Worm (Caenorhabditis elegans) whole organism, L1 larva: ENCODE measurements around the gene srw-135.

Source experiments
- C04F5.9 ChIP-seq: sonication (generic microtip); optimal IDR thresholded peaks from 2 replicates; lab custom pipeline; 2016; ENCODE audit warnings: missing genetic modification characterization, missing compliant biosample characterization
- C16A3.4 ChIP-seq: fragments of 150-350 bp; optimal IDR thresholded peaks from 2 replicates; lab custom pipeline; 2014; ENCODE audit warnings: missing biosample characterization, missing genetic modification characterization
- F16B12.6 ChIP-seq: fragments of 150-350 bp; optimal IDR thresholded peaks from 2 replicates; lab custom pipeline; 2014; ENCODE audit warnings: missing biosample characterization, missing genetic modification characterization
- aha-1 ChIP-seq: fragments of 150-350 bp; optimal IDR thresholded peaks from 2 replicates; lab custom pipeline; 2014; ENCODE audit warnings: missing biosample characterization, missing genetic modification characterization
- aly-2 ChIP-seq: fragments of 150-350 bp; optimal IDR thresholded peaks from 2 replicates; lab custom pipeline; 2014; ENCODE audit warnings: missing biosample characterization, missing genetic modification characterization
- blmp-1 ChIP-seq: fragments of 150-350 bp; optimal IDR thresholded peaks from 2 replicates; lab custom pipeline; 2014; ENCODE audit warnings: missing biosample characterization, missing genetic modification characterization
- ceh-63 ChIP-seq: fragments of 200-800 bp; sonication (Bioruptor generic); optimal IDR thresholded peaks from 2 replicates; lab custom pipeline; 2018; ENCODE audit warnings: mild to moderate bottlenecking, missing genetic modification characterization, missing compliant biosample characterization
- ceh-82 ChIP-seq, 3 experiments: fragments of 150-350 bp in 1 of 3; sonication (generic microtip) in 2 of 3; optimal IDR thresholded peaks; 2 replicates each; lab custom pipeline; 2014 to 2017; ENCODE audit warnings: missing biosample characterization in 3 of 3, missing genetic modification characterization in 3 of 3
- ceh-88 ChIP-seq: fragments of 200-800 bp; sonication (Bioruptor generic); IDR thresholded peaks from 2 replicates; pipeline ENCODE4 v1.3.6; 2022; ENCODE audit warnings: missing genetic modification characterization, missing compliant biosample characterization
- ceh-90 ChIP-seq: sonication (generic microtip); optimal IDR thresholded peaks from 2 replicates; lab custom pipeline; 2016; ENCODE audit warnings: missing genetic modification characterization, missing compliant biosample characterization
- ces-1 ChIP-seq: fragments of 150-350 bp; optimal IDR thresholded peaks from 2 replicates; lab custom pipeline; 2014; ENCODE audit warnings: missing biosample characterization, missing genetic modification reagents, missing genetic modification characterization
- dpl-1 ChIP-seq, 3 experiments: fragments of 150-350 bp in 2 of 3; sonication (generic microtip) in 1 of 3; optimal IDR thresholded peaks; 2 replicates each; lab custom pipeline; 2014 to 2017; ENCODE audit warnings: missing biosample characterization in 3 of 3, missing genetic modification characterization in 3 of 3, missing genetic modification reagents in 3 of 3
- egl-27 ChIP-seq, 2 experiments: fragments of 150-350 bp in 1 of 2; sonication (generic microtip); optimal IDR thresholded peaks; 3 replicates each; lab custom pipeline; 2017 to 2018; ENCODE audit warnings: missing biosample characterization in 2 of 2, missing genetic modification characterization in 2 of 2, missing genetic modification reagents in 2 of 2
- elt-3 ChIP-seq, 6 experiments: fragments of 150-350 bp in 1 of 6; sonication (generic microtip); optimal IDR thresholded peaks; 2 replicates each; lab custom pipeline; 2017 to 2018; ENCODE audit warnings: missing biosample characterization in 6 of 6, missing genetic modification characterization in 6 of 6, inconsistent platforms in 1 of 6
- fkh-4 ChIP-seq: sonication (generic microtip); optimal IDR thresholded peaks from 2 replicates; lab custom pipeline; 2016; ENCODE audit warnings: missing compliant biosample characterization, missing genetic modification characterization, borderline replicate concordance
- fkh-8 ChIP-seq: sonication (generic microtip); optimal IDR thresholded peaks from 2 replicates; lab custom pipeline; 2016; ENCODE audit warnings: mild to moderate bottlenecking, missing genetic modification characterization, missing compliant biosample characterization
- fos-1 ChIP-seq: fragments of 150-350 bp; optimal IDR thresholded peaks from 2 replicates; lab custom pipeline; 2014; ENCODE audit warnings: missing biosample characterization, missing genetic modification characterization
- grh-1 ChIP-seq: fragments of 200-800 bp; sonication (Bioruptor generic); IDR thresholded peaks from 2 replicates; pipeline ENCODE4 v1.3.6; 2022; ENCODE audit warnings: missing genetic modification reagents, missing genetic modification characterization, missing compliant biosample characterization
- hlh-4 ChIP-seq: sonication (generic microtip); optimal IDR thresholded peaks from 2 replicates; lab custom pipeline; 2016; ENCODE audit warnings: mild to moderate bottlenecking, missing genetic modification characterization, missing compliant biosample characterization
- irx-1 ChIP-seq: sonication (generic microtip); optimal IDR thresholded peaks from 2 replicates; lab custom pipeline; 2016; ENCODE audit warnings: missing genetic modification characterization, missing compliant biosample characterization
- isw-1 ChIP-seq: fragments of 200-800 bp; sonication (Bioruptor generic); IDR thresholded peaks from 2 replicates; pipeline ENCODE4 v1.3.6; 2022; ENCODE audit warnings: missing genetic modification characterization, missing compliant biosample characterization
- lin-14 ChIP-seq: fragments of 200-800 bp; sonication (Bioruptor generic); optimal IDR thresholded peaks from 2 replicates; lab custom pipeline; 2018; ENCODE audit warnings: mild to moderate bottlenecking, missing genetic modification characterization, moderate library complexity, missing compliant biosample characterization
- lin-15B ChIP-seq: fragments of 150-350 bp; sonication (generic microtip); optimal IDR thresholded peaks from 3 replicates; lab custom pipeline; 2014; ENCODE audit warnings: missing biosample characterization, missing genetic modification characterization
- lin-35 ChIP-seq, 2 experiments: fragments of 150-350 bp; optimal IDR thresholded peaks; 2 replicates each; lab custom pipeline; 2014; ENCODE audit warnings: missing biosample characterization in 2 of 2, missing genetic modification characterization in 2 of 2, missing genetic modification reagents in 2 of 2
- lin-39 ChIP-seq: fragments of 150-350 bp; optimal IDR thresholded peaks from 2 replicates; lab custom pipeline; 2014; ENCODE audit warnings: missing biosample characterization, missing genetic modification reagents, missing genetic modification characterization
- lir-3 ChIP-seq: sonication (generic microtip); optimal IDR thresholded peaks from 2 replicates; lab custom pipeline; 2016; ENCODE audit warnings: mild to moderate bottlenecking, missing genetic modification characterization, moderate library complexity, missing compliant biosample characterization; ENCODE audit not compliant: poor library complexity
- nhr-11 ChIP-seq: fragments of 150-350 bp; optimal IDR thresholded peaks from 2 replicates; lab custom pipeline; 2014; ENCODE audit warnings: missing biosample characterization, missing genetic modification characterization
- nhr-19 ChIP-seq: fragments of 200-800 bp; sonication (Bioruptor generic); conservative IDR thresholded peaks from 2 replicates; pipeline ENCODE4 v1.3.6; 2022; ENCODE audit warnings: missing genetic modification characterization, missing compliant biosample characterization
- nhr-20 ChIP-seq: sonication (generic microtip); optimal IDR thresholded peaks from 2 replicates; lab custom pipeline; 2016; ENCODE audit warnings: mild to moderate bottlenecking, missing genetic modification characterization, missing compliant biosample characterization
- nhr-28 ChIP-seq: fragments of 150-350 bp; optimal IDR thresholded peaks from 2 replicates; lab custom pipeline; 2014; ENCODE audit warnings: missing biosample characterization, missing genetic modification characterization
- nhr-77 ChIP-seq: fragments of 150-350 bp; optimal IDR thresholded peaks from 2 replicates; lab custom pipeline; 2014; ENCODE audit warnings: missing biosample characterization, missing genetic modification characterization
- nhr-85 ChIP-seq: sonication (generic microtip); peaks from one replicate; lab custom pipeline; 2016; ENCODE audit warnings: missing genetic modification characterization, inconsistent platforms, missing compliant biosample characterization
- nhr-90 ChIP-seq: sonication (generic microtip); optimal IDR thresholded peaks from 2 replicates; lab custom pipeline; 2016; ENCODE audit warnings: mild to moderate bottlenecking, missing genetic modification characterization, missing compliant biosample characterization; ENCODE audit not compliant: poor library complexity
- pqm-1 ChIP-seq: sonication (generic microtip); optimal IDR thresholded peaks from 3 replicates; lab custom pipeline; 2017; ENCODE audit warnings: missing biosample characterization, missing genetic modification characterization
- rnt-1 ChIP-seq: sonication (generic microtip); optimal IDR thresholded peaks from 2 replicates; lab custom pipeline; 2016; ENCODE audit warnings: mild to moderate bottlenecking, missing genetic modification characterization, moderate library complexity, missing compliant biosample characterization
- skn-1 ChIP-seq: fragments of 150-350 bp; optimal IDR thresholded peaks from 2 replicates; lab custom pipeline; 2014; ENCODE audit warnings: missing biosample characterization, missing genetic modification characterization
- snpc-4 ChIP-seq: fragments of 150-350 bp; optimal IDR thresholded peaks from 2 replicates; lab custom pipeline; 2014; ENCODE audit warnings: missing biosample characterization, missing genetic modification characterization
- snu-23 ChIP-seq: sonication (generic microtip); optimal IDR thresholded peaks from 2 replicates; lab custom pipeline; 2016; ENCODE audit warnings: missing genetic modification characterization, missing compliant biosample characterization
- sox-4 ChIP-seq: sonication (generic microtip); optimal IDR thresholded peaks from 2 replicates; lab custom pipeline; 2016; ENCODE audit warnings: missing genetic modification characterization, missing compliant biosample characterization
- sup-37 ChIP-seq: fragments of 200-800 bp; sonication (Bioruptor generic); optimal IDR thresholded peaks from 2 replicates; lab custom pipeline; 2018; ENCODE audit warnings: mild to moderate bottlenecking, missing genetic modification characterization, missing compliant biosample characterization
- swsn-7 ChIP-seq: sonication (generic microtip); optimal IDR thresholded peaks from 2 replicates; lab custom pipeline; 2016; ENCODE audit warnings: missing genetic modification characterization, missing compliant biosample characterization
- unc-130 ChIP-seq: fragments of 150-350 bp; optimal IDR thresholded peaks from 2 replicates; lab custom pipeline; 2017; ENCODE audit warnings: missing biosample characterization, missing genetic modification characterization, inconsistent platforms
- unc-30 ChIP-seq: sonication (generic microtip); optimal IDR thresholded peaks from 2 replicates; lab custom pipeline; 2017; ENCODE audit warnings: missing biosample characterization, missing genetic modification characterization
- unc-98 ChIP-seq: fragments of 200-800 bp; sonication (Bioruptor generic); IDR thresholded peaks from 2 replicates; pipeline ENCODE4 v1.3.6; 2022; ENCODE audit warnings: missing genetic modification characterization, missing compliant biosample characterization
- ztf-4 ChIP-seq: fragments of 150-350 bp; optimal IDR thresholded peaks from 2 replicates; lab custom pipeline; 2014; ENCODE audit warnings: missing biosample characterization, missing genetic modification characterization

The srw-135 gene

DNA sequence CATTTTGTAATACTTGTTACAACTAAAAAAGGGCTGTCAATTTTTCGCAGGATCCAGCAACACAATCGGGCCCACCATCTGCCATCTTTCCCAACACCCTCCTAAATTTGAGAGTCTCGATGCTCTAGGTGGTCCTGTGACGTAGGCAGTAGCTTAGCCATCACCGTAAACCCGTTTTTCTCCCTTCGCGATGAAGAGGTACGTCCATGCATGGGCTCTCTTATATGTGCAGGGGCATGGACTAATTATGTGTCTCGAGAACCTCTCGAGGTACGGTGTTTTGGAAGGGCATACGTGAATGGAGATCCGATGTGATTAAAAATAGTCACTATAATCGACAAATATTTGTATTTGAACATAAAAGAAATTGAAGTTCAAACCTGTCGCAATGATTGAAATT, 29.6 kb upstream of the srw-135 start:
- TF ChIP-seq nhr-77 (tag; lab: Kevin White, UChicago) (no peak), C04F5.9 (tag; lab: Kevin White, UChicago) (no peak), swsn-7 (no peak), nhr-11 (tag; lab: Kevin White, UChicago) (no peak), ceh-88 (GFP tag; lab: Robert Waterston, UW) (no peak), fkh-4 (no peak), lin-39 (no peak), ztf-4 (tag; lab: Kevin White, UChicago) (no peak), pqm-1 (tag; lab: Kevin White, UChicago) (no peak), nhr-19 (GFP tag; lab: Robert Waterston, UW) (no peak)

DNA sequence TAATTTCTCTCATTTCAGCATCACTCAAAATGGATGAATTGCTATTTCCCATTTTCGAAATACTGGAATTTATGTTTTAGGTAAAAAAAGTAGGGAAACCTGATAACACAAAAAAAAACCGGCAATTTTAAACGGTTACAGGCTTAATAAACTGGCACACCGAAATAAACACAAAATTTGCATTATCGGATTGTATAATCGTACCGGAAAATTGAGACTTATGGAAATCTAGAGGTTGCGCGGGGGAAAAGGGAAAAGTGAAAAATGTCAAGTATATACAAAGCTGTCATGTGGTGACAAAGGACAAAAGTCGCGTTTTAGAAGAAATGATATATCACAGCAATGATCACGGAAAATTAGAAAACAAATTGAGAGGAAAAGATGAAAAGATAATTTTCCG, 28.0 kb upstream of the srw-135 start, which contains the start of gene chpf-2:
Gene chpf-2 (minus strand): TSS at position 101 of the 400 bp plus-strand sequence.
- TF ChIP-seq nhr-20 (tag; lab: Kevin White, UChicago) (peak; percentile 37), lin-14 (GFP tag; lab: Kevin White, UChicago) (no peak), lin-35 (GFP tag; optimal IDR thresholded peaks at IDR 0.05; lab: Kevin White, UChicago) (peak in 1 of 2 experiments; percentile 11), egl-27 (tag; optimal IDR thresholded peaks at IDR 0.05; lab: Kevin White, UChicago) (no peak), irx-1 (tag; lab: Kevin White, UChicago) (no peak), blmp-1 (tag; lab: Kevin White, UChicago) (peak; percentile 74), isw-1 (GFP tag; lab: Robert Waterston, UW) (no peak), nhr-90 (tag; lab: Kevin White, UChicago) (no peak), sup-37 (GFP tag; lab: Kevin White, UChicago) (no peak), lin-15B (tag; lab: Kevin White, UChicago) (no peak), skn-1 (tag; lab: Kevin White, UChicago) (no peak), F16B12.6 (no peak), nhr-19 (GFP tag; lab: Robert Waterston, UW) (no peak), ceh-63 (no peak), snpc-4 (no peak), sox-4 (tag; lab: Kevin White, UChicago) (no peak), nhr-85 (tag; lab: Kevin White, UChicago) (peak; percentile 17), elt-3 (tag; optimal IDR thresholded peaks at IDR 0.05; lab: Kevin White, UChicago) (no peak), fos-1 (tag; lab: Kevin White, UChicago) (no peak), nhr-28 (tag; lab: Kevin White, UChicago) (no peak), aly-2 (tag; lab: Kevin White, UChicago) (no peak), fkh-8 (tag; lab: Kevin White, UChicago) (no peak), rnt-1 (no peak), snu-23 (GFP tag; lab: Kevin White, UChicago) (peak; percentile 14), unc-98 (GFP tag; lab: Robert Waterston, UW) (no peak), lir-3 (tag; lab: Kevin White, UChicago) (no peak)
- TF ChIP-seq, all 84 proteins: peak for 5

DNA sequence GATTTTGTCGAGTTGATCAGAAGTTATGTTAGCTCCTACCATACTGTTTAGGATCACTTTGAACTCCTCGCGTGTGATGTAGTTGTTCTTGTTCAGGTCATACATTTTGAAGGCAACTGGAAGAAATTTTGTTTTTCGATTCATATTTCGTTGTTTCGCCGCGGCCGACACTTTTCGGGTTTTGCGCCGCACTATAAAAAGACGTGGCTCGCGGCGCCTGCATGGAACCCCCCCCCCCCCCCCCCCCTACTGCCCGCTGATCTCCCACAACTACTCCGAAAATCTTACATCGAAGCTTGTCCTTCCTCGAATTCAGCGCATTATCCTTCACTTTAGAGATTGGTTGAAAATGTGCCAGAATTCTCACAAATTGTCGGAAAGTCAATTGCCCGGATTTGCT, 26.8 kb upstream of the srw-135 start:
- TF ChIP-seq C16A3.4, result no peak

DNA sequence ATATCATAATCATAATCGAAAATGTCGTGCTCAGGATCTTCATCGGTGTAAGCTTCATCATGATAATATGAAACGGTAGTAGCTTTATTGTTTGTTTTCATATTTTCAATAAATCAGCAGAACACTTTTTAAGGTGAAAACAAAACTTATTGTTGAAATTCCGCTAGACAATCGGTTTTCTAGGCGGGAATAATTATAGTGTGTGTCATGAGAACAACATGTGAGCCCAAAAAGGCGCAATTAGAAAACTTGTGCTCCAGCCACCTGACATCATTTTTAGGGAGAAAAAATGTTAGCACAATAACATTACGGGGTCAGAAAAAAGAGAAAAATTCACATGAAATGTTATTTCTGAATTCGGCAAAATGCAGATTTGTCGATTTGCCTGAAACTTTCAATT, 22.9 kb upstream of the srw-135 start, which contains the start of gene srw-8:
Gene srw-8 (minus strand): TSS at position 101 of the 400 bp plus-strand sequence.
- TF ChIP-seq unc-30 (tag; lab: Kevin White, UChicago) (no peak), fkh-8 (tag; lab: Kevin White, UChicago) (no peak), aha-1 (tag; lab: Kevin White, UChicago) (no peak), grh-1 (no peak), ceh-90 (tag; lab: Kevin White, UChicago) (no peak), dpl-1 (GFP tag; optimal IDR thresholded peaks at IDR 0.05; lab: Kevin White, UChicago) (no peak), hlh-4 (tag; lab: Kevin White, UChicago) (no peak), lin-35 (GFP tag; optimal IDR thresholded peaks at IDR 0.05; lab: Kevin White, UChicago) (no peak), unc-130 (tag; lab: Kevin White, UChicago) (no peak), aly-2 (tag; lab: Kevin White, UChicago) (no peak), lir-3 (tag; lab: Kevin White, UChicago) (no peak), rnt-1 (no peak), ces-1 (GFP tag; lab: Kevin White, UChicago) (no peak), nhr-19 (GFP tag; lab: Robert Waterston, UW) (no peak), ceh-82 (tag; optimal IDR thresholded peaks at IDR 0.05; lab: Kevin White, UChicago) (no peak), fos-1 (tag; lab: Kevin White, UChicago) (no peak), nhr-90 (tag; lab: Kevin White, UChicago) (no peak)
